Fruit fly (Drosophila melanogaster) whole organism, embryonic: ENCODE measurements around the gene CG14961.

ENCODE experiments used
- ATbp ChIP-seq: fragments of 200-800 bp; sonication (Bioruptor generic); optimal IDR thresholded peaks from 2 replicates; lab custom pipeline; 2017; ENCODE audit warnings: missing biosample characterization, mild to moderate bottlenecking, missing genetic modification characterization, missing genetic modification reagents
- Ets65A ChIP-seq: fragments of 200-800 bp; sonication (Bioruptor generic); peaks from one replicate; lab custom pipeline; 2016; ENCODE audit warnings: missing biosample characterization, missing genetic modification characterization
- Fer3 ChIP-seq: fragments of 200-800 bp; sonication (Bioruptor generic); optimal IDR thresholded peaks from 2 replicates; lab custom pipeline; 2018; ENCODE audit warnings: missing biosample characterization, mild to moderate bottlenecking, missing genetic modification characterization, moderate library complexity
- gcm2 ChIP-seq: fragments of 200-800 bp; sonication (Bioruptor generic); optimal IDR thresholded peaks from 2 replicates; lab custom pipeline; 2016; ENCODE audit warnings: missing biosample characterization, missing genetic modification characterization
- gfzf ChIP-seq: fragments of 200-800 bp; sonication (Bioruptor generic); optimal IDR thresholded peaks from 2 replicates; lab custom pipeline; 2016; ENCODE audit warnings: missing biosample characterization, mild to moderate bottlenecking, missing genetic modification characterization, moderate library complexity

DNA sequence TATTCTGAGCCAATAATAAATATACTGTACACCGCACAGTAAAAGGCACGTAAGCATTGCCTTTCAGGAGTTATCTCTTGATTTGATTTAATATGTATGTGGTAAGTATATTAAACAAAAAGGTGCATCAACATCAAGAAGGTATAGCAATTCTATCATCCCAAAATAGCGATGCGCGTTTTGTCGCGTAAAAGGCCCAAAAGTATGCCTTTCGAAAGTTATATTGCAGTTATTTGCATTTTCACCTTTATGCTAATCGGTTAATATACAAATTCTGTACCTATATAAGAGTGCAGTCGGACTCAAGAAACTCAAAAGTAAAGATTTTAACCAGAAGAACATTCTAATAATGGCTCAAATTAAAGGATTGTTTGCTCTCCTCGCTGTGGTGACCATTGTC is 14.6 kb upstream of the CG14961 start, which contains the start of gene Drsl4:
- TF ChIP-seq Fer3 = no peak
- TF ChIP-seq ATbp = no peak
- no peak for TF ChIP-seq gfzf (GFP tag; lab: Kevin White, UChicago)
- TF ChIP-seq Ets65A = no peak
- TF ChIP-seq gcm2 (GFP tag; lab: Kevin White, UChicago) = no peak
